Fruit fly (Drosophila melanogaster) whole organism, embryonic: ENCODE data around the gene tHMG1.

Experiments
- Atf-2 ChIP-seq: fragments of 200-800 bp; sonication (Bioruptor generic); optimal IDR thresholded peaks from 2 replicates; lab custom pipeline; 2016; ENCODE audit warnings: missing biosample characterization, missing genetic modification characterization
- Atf3 ChIP-seq: fragments of 200-800 bp; sonication (Bioruptor generic); optimal IDR thresholded peaks from 3 replicates; lab custom pipeline; 2016; ENCODE audit warnings: missing biosample characterization, missing genetic modification characterization
- CG10147 ChIP-seq: fragments of 200-800 bp; sonication (Bioruptor generic); optimal IDR thresholded peaks from 2 replicates; lab custom pipeline; 2019; ENCODE audit warnings: missing biosample characterization, mild to moderate bottlenecking, missing genetic modification characterization, moderate library complexity
- CG12155 ChIP-seq: fragments of 200-800 bp; sonication (Bioruptor generic); optimal IDR thresholded peaks from 3 replicates; lab custom pipeline; 2016; ENCODE audit warnings: missing biosample characterization, missing genetic modification characterization
- CG13287 ChIP-seq: fragments of 200-800 bp; sonication (Bioruptor generic); IDR thresholded peaks from 2 replicates; pipeline ENCODE4 v1.3.6; 2022; ENCODE audit warnings: missing biosample characterization, missing genetic modification characterization; ENCODE audit not compliant: partially characterized antibody
- CG15696 ChIP-seq: fragments of 200-800 bp; sonication (Bioruptor generic); optimal IDR thresholded peaks from 2 replicates; lab custom pipeline; 2019; ENCODE audit warnings: missing biosample characterization, mild to moderate bottlenecking, missing genetic modification characterization, moderate library complexity
- CG2202 ChIP-seq: fragments of 200-800 bp; sonication (Bioruptor generic); optimal IDR thresholded peaks from 2 replicates; lab custom pipeline; 2018; ENCODE audit warnings: missing biosample characterization, mild to moderate bottlenecking, missing genetic modification characterization
- CG3065 ChIP-seq: fragments of 200-800 bp; sonication (Bioruptor generic); optimal IDR thresholded peaks from 2 replicates; lab custom pipeline; 2016; ENCODE audit warnings: missing biosample characterization, missing genetic modification characterization
- CG31388 ChIP-seq: fragments of 200-800 bp; sonication (Bioruptor generic); optimal IDR thresholded peaks from 2 replicates; lab custom pipeline; 2016; ENCODE audit warnings: missing biosample characterization, missing genetic modification characterization
- CG4617 ChIP-seq: fragments of 200-800 bp; sonication (Bioruptor generic); optimal IDR thresholded peaks from 3 replicates; lab custom pipeline; 2016; ENCODE audit warnings: missing biosample characterization, missing genetic modification characterization, borderline replicate concordance
- CG4854 ChIP-seq: fragments of 200-800 bp; sonication (Bioruptor generic); optimal IDR thresholded peaks from 2 replicates; lab custom pipeline; 2016; ENCODE audit warnings: missing biosample characterization, missing genetic modification characterization, inconsistent platforms
- CG6254 ChIP-seq: fragments of 200-800 bp; sonication (Bioruptor generic); optimal IDR thresholded peaks from 3 replicates; lab custom pipeline; 2017; ENCODE audit warnings: mild to moderate bottlenecking, missing biosample characterization, missing genetic modification reagents, missing genetic modification characterization
- CG6272 ChIP-seq: fragments of 200-800 bp; sonication (Bioruptor generic); IDR thresholded peaks from 2 replicates; pipeline ENCODE4 v1.3.6; 2022; ENCODE audit warnings: missing biosample characterization, missing genetic modification characterization
- CG6654 ChIP-seq: fragments of 200-800 bp; sonication (Bioruptor generic); optimal IDR thresholded peaks from 2 replicates; lab custom pipeline; 2017; ENCODE audit warnings: missing biosample characterization, mild to moderate bottlenecking, missing genetic modification characterization
- CG6683 ChIP-seq: fragments of 200-800 bp; sonication (Bioruptor generic); optimal IDR thresholded peaks from 2 replicates; lab custom pipeline; 2017; ENCODE audit warnings: missing biosample characterization, mild to moderate bottlenecking, missing genetic modification characterization, missing genetic modification reagents
- CG6854 ChIP-seq: fragments of 200-800 bp; sonication (Bioruptor generic); optimal IDR thresholded peaks from 3 replicates; lab custom pipeline; 2017; ENCODE audit warnings: missing biosample characterization, mild to moderate bottlenecking, missing genetic modification characterization
- CG7839 ChIP-seq: fragments of 200-800 bp; sonication (Bioruptor generic); optimal IDR thresholded peaks from 3 replicates; lab custom pipeline; 2018; ENCODE audit warnings: missing biosample characterization, mild to moderate bottlenecking, missing genetic modification characterization, moderate library complexity
- CG7987 ChIP-seq: fragments of 200-800 bp; sonication (Bioruptor generic); optimal IDR thresholded peaks from 2 replicates; lab custom pipeline; 2018; ENCODE audit warnings: missing biosample characterization, mild to moderate bottlenecking, missing genetic modification characterization, moderate library complexity
- CG9437 ChIP-seq: fragments of 200-800 bp; sonication (Bioruptor generic); optimal IDR thresholded peaks from 2 replicates; lab custom pipeline; 2018; ENCODE audit warnings: missing biosample characterization, mild to moderate bottlenecking, missing genetic modification characterization
- CkIIα-i1 ChIP-seq: fragments of 200-800 bp; sonication (Bioruptor generic); IDR thresholded peaks from 2 replicates; pipeline ENCODE4 v1.3.6; 2022; ENCODE audit warnings: missing biosample characterization, missing genetic modification characterization
- H2.0 ChIP-seq: fragments of 200-800 bp; sonication (Bioruptor generic); IDR thresholded peaks from 2 replicates; pipeline ENCODE4 v1.3.6; 2022; ENCODE audit warnings: missing biosample characterization, missing genetic modification characterization
- HLH54F ChIP-seq: fragments of 200-800 bp; sonication (Bioruptor generic); optimal IDR thresholded peaks from 3 replicates; lab custom pipeline; 2016; ENCODE audit warnings: missing biosample characterization, missing genetic modification characterization
- HmgD ChIP-seq: fragments of 200-800 bp; sonication (Bioruptor generic); optimal IDR thresholded peaks from 3 replicates; lab custom pipeline; 2016; ENCODE audit warnings: missing biosample characterization, missing genetic modification characterization
- Hr3 ChIP-seq: fragments of 200-800 bp; sonication (Bioruptor generic); optimal IDR thresholded peaks from 3 replicates; lab custom pipeline; 2016; ENCODE audit warnings: missing biosample characterization, missing genetic modification characterization
- Lhr ChIP-seq: fragments of 200-800 bp; sonication (Bioruptor generic); optimal IDR thresholded peaks from 3 replicates; lab custom pipeline; 2017; ENCODE audit warnings: mild to moderate bottlenecking, missing biosample characterization, missing genetic modification reagents, missing genetic modification characterization
- Mrtf ChIP-seq: fragments of 200-800 bp; sonication (Bioruptor generic); IDR thresholded peaks from 3 replicates; pipeline ENCODE4 v1.3.6; 2022; ENCODE audit warnings: missing biosample characterization, missing genetic modification characterization
- NfI ChIP-seq: fragments of 200-800 bp; sonication (Bioruptor generic); optimal IDR thresholded peaks from 3 replicates; lab custom pipeline; 2018; ENCODE audit warnings: missing biosample characterization, mild to moderate bottlenecking, missing genetic modification characterization, moderate library complexity
- Oaz ChIP-seq: fragments of 200-800 bp; sonication (Bioruptor generic); IDR thresholded peaks from 2 replicates; pipeline ENCODE4 v1.3.6; 2022; ENCODE audit warnings: missing biosample characterization, missing genetic modification characterization
- Opbp ChIP-seq: fragments of 200-800 bp; sonication (Bioruptor generic); IDR thresholded peaks from 3 replicates; pipeline ENCODE4 v1.3.6; 2022; ENCODE audit warnings: missing biosample characterization, missing genetic modification characterization; ENCODE audit not compliant: partially characterized antibody
- Optix ChIP-seq: fragments of 200-800 bp; sonication (Bioruptor generic); IDR thresholded peaks from 3 replicates; pipeline ENCODE4 v1.3.6; 2022; ENCODE audit warnings: missing biosample characterization, missing genetic modification characterization
- Poxn ChIP-seq: fragments of 200-800 bp; sonication (Bioruptor generic); IDR thresholded peaks from 2 replicates; pipeline ENCODE4 v1.3.6; 2022; ENCODE audit warnings: missing biosample characterization, missing genetic modification characterization
- Sox102F ChIP-seq: fragments of 200-800 bp; sonication (Bioruptor generic); optimal IDR thresholded peaks from 2 replicates; lab custom pipeline; 2018; ENCODE audit warnings: missing biosample characterization, mild to moderate bottlenecking, missing genetic modification characterization, moderate library complexity
- aop ChIP-seq: fragments of 200-800 bp; sonication (Bioruptor generic); IDR thresholded peaks from 2 replicates; pipeline ENCODE4 v1.3.6; 2022; ENCODE audit warnings: missing biosample characterization, missing genetic modification characterization
- ap ChIP-seq: fragments of 200-800 bp; sonication (Bioruptor generic); IDR thresholded peaks from 2 replicates; pipeline ENCODE4 v1.3.6; 2022; ENCODE audit warnings: missing biosample characterization, missing genetic modification characterization
- cg ChIP-seq: fragments of 200-800 bp; sonication (Bioruptor generic); optimal IDR thresholded peaks from 3 replicates; lab custom pipeline; 2019; ENCODE audit warnings: missing biosample characterization, mild to moderate bottlenecking, missing genetic modification characterization, moderate library complexity
- danr ChIP-seq: fragments of 200-800 bp; sonication (Bioruptor generic); IDR thresholded peaks from 2 replicates; pipeline ENCODE4 v1.3.6; 2022; ENCODE audit warnings: missing biosample characterization, missing genetic modification characterization
- dati ChIP-seq: fragments of 200-800 bp; sonication (Bioruptor generic); IDR thresholded peaks from 2 replicates; pipeline ENCODE4 v1.3.6; 2022; ENCODE audit warnings: missing biosample characterization, missing genetic modification characterization
- fd3F ChIP-seq: fragments of 200-800 bp; sonication (Bioruptor generic); optimal IDR thresholded peaks from 2 replicates; lab custom pipeline; 2018; ENCODE audit warnings: missing biosample characterization, mild to moderate bottlenecking, missing genetic modification characterization, moderate library complexity
- lilli ChIP-seq: fragments of 200-800 bp; sonication (Bioruptor generic); optimal IDR thresholded peaks from 3 replicates; lab custom pipeline; 2016; ENCODE audit warnings: missing biosample characterization, missing genetic modification characterization
- nau ChIP-seq: fragments of 200-800 bp; sonication (Bioruptor generic); optimal IDR thresholded peaks from 3 replicates; lab custom pipeline; 2017; ENCODE audit warnings: missing biosample characterization, mild to moderate bottlenecking, missing genetic modification characterization, missing genetic modification reagents
- nerfin-2 ChIP-seq: fragments of 200-800 bp; sonication (Bioruptor generic); IDR thresholded peaks from 2 replicates; pipeline ENCODE4 v1.3.6; 2022; ENCODE audit warnings: missing biosample characterization, missing genetic modification characterization; ENCODE audit not compliant: partially characterized antibody
- nom ChIP-seq: fragments of 200-800 bp; sonication (Bioruptor generic); optimal IDR thresholded peaks from 2 replicates; lab custom pipeline; 2017; ENCODE audit warnings: missing biosample characterization, missing genetic modification characterization, mild to moderate bottlenecking, moderate library complexity, missing genetic modification reagents
- pfk ChIP-seq: fragments of 200-800 bp; sonication (Bioruptor generic); optimal IDR thresholded peaks from 2 replicates; lab custom pipeline; 2018; ENCODE audit warnings: missing biosample characterization, mild to moderate bottlenecking, missing genetic modification characterization, moderate library complexity
- phol ChIP-seq: fragments of 200-800 bp; sonication (Bioruptor generic); optimal IDR thresholded peaks from 3 replicates; lab custom pipeline; 2018; ENCODE audit warnings: missing biosample characterization, mild to moderate bottlenecking, missing genetic modification characterization, moderate library complexity
- row ChIP-seq: fragments of 200-800 bp; sonication (Bioruptor generic); IDR thresholded peaks from 3 replicates; pipeline ENCODE4 v1.3.6; 2022; ENCODE audit warnings: missing biosample characterization, missing genetic modification characterization
- toy ChIP-seq: fragments of 200-800 bp; sonication (Bioruptor generic); IDR thresholded peaks from 2 replicates; pipeline ENCODE4 v1.3.6; 2022; ENCODE audit warnings: missing biosample characterization, missing genetic modification characterization
- trh ChIP-seq: fragments of 200-800 bp; sonication (Bioruptor generic); optimal IDR thresholded peaks from 2 replicates; lab custom pipeline; 2016; ENCODE audit warnings: missing biosample characterization, missing genetic modification characterization
- twi ChIP-seq: fragments of 200-800 bp; optimal IDR thresholded peaks from 2 replicates; lab custom pipeline; 2019; ENCODE audit warnings: missing biosample characterization, mild to moderate bottlenecking, missing genetic modification characterization, moderate library complexity
- zf30C ChIP-seq: fragments of 200-800 bp; sonication (Bioruptor generic); optimal IDR thresholded peaks from 3 replicates; lab custom pipeline; 2018; ENCODE audit warnings: missing biosample characterization, mild to moderate bottlenecking, missing genetic modification characterization

tHMG1 gene

DNA sequence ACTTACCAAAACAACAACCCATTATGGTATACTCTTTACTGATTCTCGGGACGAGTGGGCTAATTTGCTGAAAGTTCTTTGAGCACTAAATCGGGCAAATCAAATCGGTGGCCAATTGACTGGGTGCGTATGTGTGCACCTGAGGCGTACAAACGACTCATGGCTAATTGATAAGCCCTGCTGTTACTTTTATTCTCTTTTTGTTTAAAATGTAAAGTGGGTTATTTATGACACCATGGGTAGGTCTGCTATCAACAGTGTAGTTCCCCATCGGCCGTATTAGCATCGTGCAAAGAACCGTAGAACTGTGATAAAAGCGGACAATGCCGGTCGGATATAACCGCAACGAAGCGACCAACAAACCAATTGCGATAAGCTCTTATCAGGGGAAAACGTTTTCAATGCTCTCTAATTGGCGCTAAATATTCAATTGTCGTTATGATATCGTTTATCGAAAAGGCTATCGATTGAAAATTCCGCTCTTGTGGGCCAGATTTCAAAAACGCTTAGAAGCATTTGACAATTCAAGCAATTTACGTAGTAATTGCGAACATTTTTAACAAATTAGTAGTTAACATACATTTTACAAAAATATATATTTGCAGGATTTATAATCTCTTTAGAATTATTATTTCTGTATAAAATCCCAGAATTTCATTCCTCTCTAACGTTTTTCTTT is 44.3 kb upstream of the tHMG1 start, which contains the start of gene CG34288 (continued):
- TF ChIP-seq Lhr (GFP tag; lab: Kevin White, UChicago) = no peak
- TF ChIP-seq H2.0 (GFP tag; lab: Robert Waterston, UW) = peak; percentile 37; the same call in 1 of the 2 replicates
- no peak for TF ChIP-seq lilli
- TF ChIP-seq toy = 0 out of 2 replicates have a peak, but pooled peaks have one; percentile 5
- peak; percentile 93 for TF ChIP-seq row
- peak; percentile 22 for TF ChIP-seq CG13287 (GFP tag; lab: Robert Waterston, UW)
- no peak for TF ChIP-seq CG4617
- peak; percentile 51; the same call in 1 of the 2 replicates for TF ChIP-seq nerfin-2 (GFP tag; lab: Robert Waterston, UW)
- TF ChIP-seq Atf3 (GFP tag; lab: Kevin White, UChicago) = peak; percentile 17
- peak; percentile 11 for TF ChIP-seq CG7839
- no peak for TF ChIP-seq CG31388 (GFP tag; lab: Kevin White, UChicago)
- no peak for TF ChIP-seq dati (GFP tag; lab: Robert Waterston, UW)
- TF ChIP-seq fd3F (GFP tag; lab: Kevin White, UChicago) = no peak
- no peak for TF ChIP-seq NfI (GFP tag; lab: Kevin White, UChicago)
- TF ChIP-seq danr (GFP tag; lab: Robert Waterston, UW) = no peak
- no peak for TF ChIP-seq CG6272 (GFP tag; lab: Robert Waterston, UW)
- TF ChIP-seq Oaz (GFP tag; lab: Robert Waterston, UW) = no peak
- TF ChIP-seq cg (GFP tag; lab: Kevin White, UChicago) = no peak
- no peak for TF ChIP-seq HLH54F (GFP tag; lab: Kevin White, UChicago)
- no peak for TF ChIP-seq Atf-2 (GFP tag; lab: Kevin White, UChicago)
- peak; percentile 16 for TF ChIP-seq CG7987
- no peak for TF ChIP-seq CG2202 (tag; lab: Kevin White, UChicago)
- no peak for TF ChIP-seq nau
- TF ChIP-seq HmgD (GFP tag; lab: Kevin White, UChicago) = no peak
- no peak for TF ChIP-seq CG15696
- no peak for TF ChIP-seq CG6683 (GFP tag; lab: Kevin White, UChicago)
- peak; percentile 62; the same call in 2 of the 3 replicates for TF ChIP-seq Mrtf (GFP tag; lab: Robert Waterston, UW)
- TF ChIP-seq zf30C = no peak
- TF ChIP-seq nom = no peak
- no peak for TF ChIP-seq Opbp (GFP tag; lab: Robert Waterston, UW)
- peak; percentile 38 for TF ChIP-seq Sox102F (GFP tag; lab: Kevin White, UChicago)
- no peak for TF ChIP-seq trh (GFP tag; lab: Kevin White, UChicago)
- peak; percentile 27 for TF ChIP-seq Hr3 (GFP tag; lab: Kevin White, UChicago)
- no peak; the same call in 1 of the 2 replicates for TF ChIP-seq Poxn
- TF ChIP-seq Optix (GFP tag; lab: Robert Waterston, UW) = 0 out of 3 replicates have a peak, but pooled peaks have one; percentile 29
- TF ChIP-seq CkIIα-i1 (GFP tag; lab: Robert Waterston, UW) = peak; percentile 39; the same call in 1 of the 2 replicates
- TF ChIP-seq CG12155 = peak; percentile 2
- TF ChIP-seq CG3065 (GFP tag; lab: Kevin White, UChicago) = no peak
- no peak for TF ChIP-seq CG6854 (GFP tag; lab: Kevin White, UChicago)
- TF ChIP-seq CG6654 (GFP tag; lab: Kevin White, UChicago) = no peak
- TF ChIP-seq twi (tag; lab: Kevin White, UChicago) = no peak
- no peak for TF ChIP-seq aop
- no peak for TF ChIP-seq CG10147 (GFP tag; lab: Kevin White, UChicago)
- TF ChIP-seq ap (GFP tag; lab: Robert Waterston, UW) = 0 out of 2 replicates have a peak, but pooled peaks have one; percentile 7
- TF ChIP-seq CG4854 (GFP tag; lab: Kevin White, UChicago) = no peak
- no peak for TF ChIP-seq CG9437 (GFP tag; lab: Kevin White, UChicago)
- TF ChIP-seq phol (tag; lab: Kevin White, UChicago) = no peak
- no peak for TF ChIP-seq pfk (GFP tag; lab: Kevin White, UChicago)
- no peak for TF ChIP-seq CG6254 (GFP tag; lab: Kevin White, UChicago)
